Fruit fly (Drosophila melanogaster) whole organism, embryonic: ENCODE data around the gene CG15461.
A peak's percentile ranks its signal among the peaks of the same experiment; 100 is the strongest.

ENCODE experiments used
- B-H1 ChIP-seq: fragments of 200-800 bp; sonication (Bioruptor generic); IDR thresholded peaks from 3 replicates; pipeline ENCODE4 v1.3.6; 2022; ENCODE audit warnings: missing biosample characterization, missing genetic modification characterization
- CG10462 ChIP-seq: fragments of 200-800 bp; sonication (Bioruptor generic); optimal IDR thresholded peaks from 2 replicates; lab custom pipeline; 2016; ENCODE audit warnings: missing biosample characterization, missing genetic modification characterization
- CG12104 ChIP-seq: fragments of 200-800 bp; sonication (Bioruptor generic); optimal IDR thresholded peaks from 3 replicates; lab custom pipeline; 2016; ENCODE audit warnings: missing biosample characterization, missing genetic modification characterization
- CG13296 ChIP-seq: fragments of 200-800 bp; sonication (Bioruptor generic); optimal IDR thresholded peaks from 3 replicates; lab custom pipeline; 2018; ENCODE audit warnings: missing biosample characterization, mild to moderate bottlenecking, missing genetic modification characterization
- CG14014 ChIP-seq: fragments of 200-800 bp; sonication (Bioruptor generic); IDR thresholded peaks from 2 replicates; pipeline ENCODE4 v1.3.6; 2022; ENCODE audit warnings: missing biosample characterization, missing genetic modification characterization
- CG15479 ChIP-seq: fragments of 200-800 bp; sonication (Bioruptor generic); optimal IDR thresholded peaks from 3 replicates; lab custom pipeline; 2019; ENCODE audit warnings: missing biosample characterization, mild to moderate bottlenecking, missing genetic modification characterization, moderate library complexity
- CG15601 ChIP-seq: fragments of 200-800 bp; sonication (Bioruptor generic); optimal IDR thresholded peaks from 3 replicates; lab custom pipeline; 2019; ENCODE audit warnings: missing biosample characterization, mild to moderate bottlenecking, missing genetic modification characterization, moderate library complexity
- CG17186 ChIP-seq: fragments of 200-800 bp; sonication (Bioruptor generic); optimal IDR thresholded peaks from 3 replicates; lab custom pipeline; 2017; ENCODE audit warnings: missing biosample characterization, missing genetic modification reagents, missing genetic modification characterization
- CG17568 ChIP-seq: fragments of 200-800 bp; sonication (Bioruptor generic); optimal IDR thresholded peaks from 2 replicates; lab custom pipeline; 2018; ENCODE audit warnings: missing biosample characterization, mild to moderate bottlenecking, missing genetic modification characterization, moderate library complexity
- CG2116 ChIP-seq: fragments of 200-800 bp; sonication (Bioruptor generic); optimal IDR thresholded peaks from 3 replicates; lab custom pipeline; 2018; ENCODE audit warnings: missing biosample characterization, mild to moderate bottlenecking, missing genetic modification characterization
- CG2120 ChIP-seq: fragments of 200-800 bp; sonication (Bioruptor generic); optimal IDR thresholded peaks from 3 replicates; lab custom pipeline; 2016; ENCODE audit warnings: missing biosample characterization, missing genetic modification characterization
- CG2889 ChIP-seq: fragments of 200-800 bp; sonication (Bioruptor generic); IDR thresholded peaks from 3 replicates; pipeline ENCODE4 v1.3.6; 2022; ENCODE audit warnings: missing biosample characterization, missing genetic modification characterization
- CG30403 ChIP-seq: fragments of 200-800 bp; sonication (Bioruptor generic); optimal IDR thresholded peaks from 3 replicates; lab custom pipeline; 2016; ENCODE audit warnings: missing biosample characterization, missing genetic modification characterization
- CG32532 ChIP-seq: fragments of 200-800 bp; sonication (Bioruptor generic); IDR thresholded peaks from 2 replicates; pipeline ENCODE4 v1.3.6; 2022; ENCODE audit warnings: missing biosample characterization, missing genetic modification characterization
- CG3847 ChIP-seq: fragments of 200-800 bp; sonication (Bioruptor generic); IDR thresholded peaks from 2 replicates; pipeline ENCODE4 v1.3.6; 2022; ENCODE audit warnings: missing biosample characterization, missing genetic modification characterization
- CG6683 ChIP-seq: fragments of 200-800 bp; sonication (Bioruptor generic); optimal IDR thresholded peaks from 2 replicates; lab custom pipeline; 2017; ENCODE audit warnings: missing biosample characterization, mild to moderate bottlenecking, missing genetic modification characterization, missing genetic modification reagents
- CG8290 ChIP-seq, 3 experiments: fragments of 200-800 bp; sonication (Bioruptor generic); optimal IDR thresholded peaks; 2 replicates each; lab custom pipeline; 2016 to 2019; ENCODE audit warnings: missing biosample characterization in 3 of 3, missing genetic modification characterization in 3 of 3, mild to moderate bottlenecking in 2 of 3, moderate library complexity in 1 of 3
- CG9609 ChIP-seq: fragments of 200-800 bp; sonication (Bioruptor generic); optimal IDR thresholded peaks from 3 replicates; lab custom pipeline; 2016; ENCODE audit warnings: missing biosample characterization, missing genetic modification characterization
- CG9876 ChIP-seq: fragments of 200-800 bp; sonication (Bioruptor generic); optimal IDR thresholded peaks from 2 replicates; lab custom pipeline; 2016; ENCODE audit warnings: missing biosample characterization, missing genetic modification characterization
- Chrac-16 ChIP-seq: fragments of 200-800 bp; sonication (Bioruptor generic); optimal IDR thresholded peaks from 3 replicates; lab custom pipeline; 2016; ENCODE audit warnings: missing biosample characterization, missing genetic modification characterization
- Dref ChIP-seq: fragments of 200-800 bp; sonication (Bioruptor generic); IDR thresholded peaks from 2 replicates; pipeline ENCODE4 v1.3.6; 2022; ENCODE audit warnings: missing biosample characterization, missing genetic modification characterization
- Fer2 ChIP-seq: fragments of 200-800 bp; sonication (Bioruptor generic); optimal IDR thresholded peaks from 2 replicates; lab custom pipeline; 2018; ENCODE audit warnings: missing biosample characterization, mild to moderate bottlenecking, missing genetic modification characterization, moderate library complexity
- HmgZ ChIP-seq: fragments of 200-800 bp; sonication (Bioruptor generic); optimal IDR thresholded peaks from 2 replicates; lab custom pipeline; 2018; ENCODE audit warnings: missing biosample characterization, mild to moderate bottlenecking, missing genetic modification characterization
- Lhr ChIP-seq: fragments of 200-800 bp; sonication (Bioruptor generic); optimal IDR thresholded peaks from 3 replicates; lab custom pipeline; 2017; ENCODE audit warnings: mild to moderate bottlenecking, missing biosample characterization, missing genetic modification reagents, missing genetic modification characterization
- Lim3 ChIP-seq: fragments of 200-800 bp; sonication (Bioruptor generic); IDR thresholded peaks from 2 replicates; pipeline ENCODE4 v1.3.6; 2022; ENCODE audit warnings: missing biosample characterization, missing genetic modification characterization
- MBD-R2 ChIP-seq: fragments of 200-800 bp; sonication (Bioruptor generic); IDR thresholded peaks from 2 replicates; pipeline ENCODE4 v1.3.6; 2022; ENCODE audit warnings: missing biosample characterization, missing genetic modification characterization
- Mad ChIP-seq: fragments of 200-800 bp; sonication (Bioruptor generic); optimal IDR thresholded peaks from 2 replicates; lab custom pipeline; 2016; ENCODE audit warnings: missing biosample characterization, missing genetic modification characterization
- NFAT ChIP-seq: fragments of 200-800 bp; sonication (Bioruptor generic); IDR thresholded peaks from 2 replicates; pipeline ENCODE4 v1.3.6; 2022; ENCODE audit warnings: missing biosample characterization, missing genetic modification characterization
- Nf-YC ChIP-seq: fragments of 200-800 bp; optimal IDR thresholded peaks from 3 replicates; lab custom pipeline; 2019; ENCODE audit warnings: missing biosample characterization, mild to moderate bottlenecking, missing genetic modification characterization, moderate library complexity
- PHDP ChIP-seq: fragments of 200-800 bp; sonication (Bioruptor generic); optimal IDR thresholded peaks from 3 replicates; lab custom pipeline; 2018; ENCODE audit warnings: missing biosample characterization, mild to moderate bottlenecking, missing genetic modification characterization, moderate library complexity
- Trl ChIP-seq, 3 experiments: fragments of >200 bp in 2 of 3; fragments of 200-800 bp in 1 of 3; sonication (Bioruptor generic) in 1 of 3; optimal IDR thresholded peaks; 2 replicates in 1 of 3; 3 replicates in 2 of 3; lab custom pipeline; 2016 to 2017; ENCODE audit warnings: missing biosample characterization in 1 of 3, missing genetic modification characterization in 1 of 3
- Vsx1 ChIP-seq: fragments of 200-800 bp; sonication (Bioruptor generic); optimal IDR thresholded peaks from 2 replicates; lab custom pipeline; 2017; ENCODE audit warnings: missing biosample characterization, mild to moderate bottlenecking, missing genetic modification characterization, missing genetic modification reagents
- ab ChIP-seq: fragments of 200-800 bp; sonication (Bioruptor generic); optimal IDR thresholded peaks from 2 replicates; lab custom pipeline; 2016; ENCODE audit warnings: missing biosample characterization, missing genetic modification characterization
- abd-A ChIP-seq: fragments of 200-800 bp; sonication (Bioruptor generic); optimal IDR thresholded peaks from 3 replicates; lab custom pipeline; 2019; ENCODE audit warnings: missing biosample characterization, mild to moderate bottlenecking, missing genetic modification characterization, moderate library complexity
- bigmax ChIP-seq: fragments of 200-800 bp; sonication (Bioruptor generic); optimal IDR thresholded peaks from 2 replicates; lab custom pipeline; 2018; ENCODE audit warnings: missing biosample characterization, mild to moderate bottlenecking, missing genetic modification characterization
- dmrt11E ChIP-seq: fragments of 200-800 bp; sonication (Bioruptor generic); optimal IDR thresholded peaks from 3 replicates; lab custom pipeline; 2018; ENCODE audit warnings: missing biosample characterization, mild to moderate bottlenecking, missing genetic modification characterization, moderate library complexity
- ftz-f1 ChIP-seq: fragments of 200-800 bp; sonication (Bioruptor generic); optimal IDR thresholded peaks from 2 replicates; lab custom pipeline; 2016; ENCODE audit warnings: missing biosample characterization, missing genetic modification characterization
- fu2 ChIP-seq: fragments of 200-800 bp; sonication (Bioruptor generic); optimal IDR thresholded peaks from 2 replicates; lab custom pipeline; 2016; ENCODE audit warnings: missing biosample characterization, missing genetic modification characterization
- ind ChIP-seq: fragments of 200-800 bp; sonication (Bioruptor generic); optimal IDR thresholded peaks from 3 replicates; lab custom pipeline; 2016; ENCODE audit warnings: missing biosample characterization, missing genetic modification characterization
- lbe ChIP-seq: fragments of 200-800 bp; sonication (Bioruptor generic); optimal IDR thresholded peaks from 2 replicates; lab custom pipeline; 2016; ENCODE audit warnings: missing biosample characterization, mild to moderate bottlenecking, missing genetic modification characterization
- lilli ChIP-seq: fragments of 200-800 bp; sonication (Bioruptor generic); optimal IDR thresholded peaks from 3 replicates; lab custom pipeline; 2016; ENCODE audit warnings: missing biosample characterization, missing genetic modification characterization
- p53 ChIP-seq: fragments of 200-800 bp; sonication (Bioruptor generic); optimal IDR thresholded peaks from 2 replicates; lab custom pipeline; 2016; ENCODE audit warnings: missing biosample characterization, missing genetic modification characterization
- row ChIP-seq: fragments of 200-800 bp; sonication (Bioruptor generic); IDR thresholded peaks from 3 replicates; pipeline ENCODE4 v1.3.6; 2022; ENCODE audit warnings: missing biosample characterization, missing genetic modification characterization
- stc ChIP-seq: fragments of 200-800 bp; sonication (Bioruptor generic); IDR thresholded peaks from 2 replicates; pipeline ENCODE4 v1.3.6; 2022; ENCODE audit warnings: missing biosample characterization, missing genetic modification characterization
- tna ChIP-seq: fragments of 200-800 bp; sonication (Bioruptor generic); IDR thresholded peaks from 2 replicates; pipeline ENCODE4 v1.3.6; 2022; ENCODE audit warnings: missing biosample characterization, missing genetic modification characterization; ENCODE audit not compliant: partially characterized antibody

The CG15461 gene

DNA sequence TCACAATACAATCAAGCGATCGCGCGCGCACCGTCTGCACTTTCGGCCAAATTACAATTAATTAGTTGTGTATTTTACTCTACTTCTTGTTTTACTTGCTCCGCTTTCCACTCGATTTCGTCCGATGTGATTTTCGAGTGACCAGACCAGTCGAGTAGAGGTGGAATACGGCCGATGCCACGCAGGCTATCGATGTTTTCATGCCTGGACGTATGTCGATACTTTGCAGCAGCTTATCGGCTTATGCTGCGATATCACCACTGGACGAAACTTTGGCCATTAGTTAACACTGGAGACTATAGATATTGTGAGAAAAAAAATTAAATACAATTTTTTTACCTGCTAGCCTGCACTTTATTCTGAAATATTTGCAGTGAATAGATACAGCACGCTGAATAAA, 24.6 kb downstream of the CG15461 start, which contains the start of gene RhoGAP19D (continued):
- TF ChIP-seq PHDP (tag; lab: Kevin White, UChicago) (peak; percentile 5), stc (GFP tag; lab: Robert Waterston, UW) (peak; percentile 27; the same call in 1 of the 2 replicates), bigmax (GFP tag; lab: Kevin White, UChicago) (no peak), Vsx1 (peak; percentile 12), B-H1 (GFP tag; lab: Robert Waterston, UW) (peak; percentile 30; the same call in 1 of the 3 replicates), CG12104 (GFP tag; lab: Kevin White, UChicago) (no peak), CG30403 (GFP tag; lab: Kevin White, UChicago) (peak; percentile 58), lbe (peak; percentile 26), CG8290 (GFP tag; optimal IDR thresholded peaks at IDR 0.05; lab: Kevin White, UChicago) (peak; percentile 73), CG8290 (tag; optimal IDR thresholded peaks at IDR 0.05; lab: Kevin White, UChicago) (peak; percentile 74 to 97), CG2889 (0 out of 3 replicates have a peak, but pooled peaks have one; percentile 30), abd-A (tag; lab: Kevin White, UChicago) (no peak), CG32532 (GFP tag; lab: Robert Waterston, UW) (peak; percentile 72), row (peak; percentile 82), CG3847 (GFP tag; lab: Robert Waterston, UW) (peak; percentile 79), ab (GFP tag; lab: Kevin White, UChicago) (no peak), Dref (GFP tag; lab: Robert Waterston, UW) (peak; percentile 98), CG17186 (GFP tag; lab: Kevin White, UChicago) (peak; percentile 25), Chrac-16 (GFP tag; lab: Kevin White, UChicago) (peak; percentile 49), ind (GFP tag; lab: Kevin White, UChicago) (peak; percentile 66), Lim3 (no peak), p53 (GFP tag; lab: Kevin White, UChicago) (peak; percentile 67), ftz-f1 (GFP tag; lab: Kevin White, UChicago) (peak; percentile 16), CG2120 (GFP tag; lab: Kevin White, UChicago) (peak; percentile 81), Lhr (GFP tag; lab: Kevin White, UChicago) (peak; percentile 44), Mad (peak; percentile 54), CG17568 (no peak), CG6683 (GFP tag; lab: Kevin White, UChicago) (no peak), CG14014 (GFP tag; lab: Robert Waterston, UW) (peak; percentile 32; the same call in 1 of the 2 replicates), MBD-R2 (GFP tag; lab: Robert Waterston, UW) (peak; percentile 73), lilli (GFP tag; lab: Kevin White, UChicago) (peak; percentile 73), tna (peak; percentile 93), CG9609 (GFP tag; lab: Kevin White, UChicago) (peak; percentile 67), NFAT (peak; percentile 84), CG10462 (GFP tag; lab: Kevin White, UChicago) (no peak), CG13296 (GFP tag; lab: Kevin White, UChicago) (no peak), Trl (optimal IDR thresholded peaks at IDR 0.05; lab: Kevin White, UChicago) (no peak), Trl (GFP tag; optimal IDR thresholded peaks at IDR 0.05; lab: Kevin White, UChicago) (peak; percentile 66), HmgZ (tag; lab: Kevin White, UChicago) (peak; percentile 78), fu2 (peak; percentile 32), CG9876 (peak; percentile 36), dmrt11E (tag; lab: Kevin White, UChicago) (peak; percentile 17), Fer2 (tag; lab: Kevin White, UChicago) (no peak), Nf-YC (peak; percentile 19), CG15479 (GFP tag; lab: Kevin White, UChicago) (no peak), CG2116 (GFP tag; lab: Kevin White, UChicago) (peak; percentile 89), CG15601 (tag; lab: Kevin White, UChicago) (peak; percentile 11)
- TF ChIP-seq, all 482 proteins: peak for 266
